Worm (Caenorhabditis elegans) whole organism, midembryonic: Measurements from ENCODE around the gene C52B9.19.

Experiments
- T22C8.4 ChIP-seq: fragments of 200-800 bp; sonication (Bioruptor generic); IDR thresholded peaks from 2 replicates; pipeline ENCODE4 v1.3.6; 2022; ENCODE audit warnings: missing genetic modification characterization, missing compliant biosample characterization
- cog-1 ChIP-seq: sonication (generic microtip); optimal IDR thresholded peaks from 2 replicates; lab custom pipeline; 2016; ENCODE audit warnings: missing genetic modification characterization, missing compliant biosample characterization
- flt-1 ChIP-seq: fragments of 200-800 bp; sonication (Bioruptor generic); IDR thresholded peaks from 2 replicates; pipeline ENCODE4 v1.3.6; 2022; ENCODE audit warnings: missing genetic modification characterization, missing compliant biosample characterization
- klf-2 ChIP-seq: fragments of 200-800 bp; sonication (Bioruptor generic); conservative IDR thresholded peaks from 2 replicates; pipeline ENCODE4 v1.3.6; 2022; ENCODE audit warnings: missing genetic modification reagents, missing genetic modification characterization, missing compliant biosample characterization
- med-1 ChIP-seq: sonication (generic microtip); optimal IDR thresholded peaks from 2 replicates; lab custom pipeline; 2017; ENCODE audit warnings: missing genetic modification characterization, mild to moderate bottlenecking, missing compliant biosample characterization, antibody characterized with exemption, missing genetic modification reagents; ENCODE audit not compliant: insufficient read depth
- ref-1 ChIP-seq: fragments of 200-800 bp; sonication (Bioruptor generic); conservative IDR thresholded peaks from 2 replicates; pipeline ENCODE4 v1.3.6; 2022; ENCODE audit warnings: missing genetic modification reagents, missing genetic modification characterization, missing compliant biosample characterization
- tab-1 ChIP-seq: fragments of 200-800 bp; sonication (Bioruptor generic); IDR thresholded peaks from 2 replicates; pipeline ENCODE4 v1.3.6; 2022; ENCODE audit warnings: missing genetic modification characterization, missing compliant biosample characterization
- ztf-23 ChIP-seq: fragments of 200-800 bp; sonication (Bioruptor generic); IDR thresholded peaks from 2 replicates; pipeline ENCODE4 v1.3.6; 2022; ENCODE audit warnings: missing genetic modification reagents, missing genetic modification characterization, missing compliant biosample characterization
- ztf-29 ChIP-seq: fragments of 200-800 bp; sonication (Bioruptor generic); IDR thresholded peaks from 2 replicates; pipeline ENCODE4 v1.3.6; 2022; ENCODE audit warnings: missing genetic modification reagents, missing genetic modification characterization, missing compliant biosample characterization

The C52B9.19 gene

DNA sequence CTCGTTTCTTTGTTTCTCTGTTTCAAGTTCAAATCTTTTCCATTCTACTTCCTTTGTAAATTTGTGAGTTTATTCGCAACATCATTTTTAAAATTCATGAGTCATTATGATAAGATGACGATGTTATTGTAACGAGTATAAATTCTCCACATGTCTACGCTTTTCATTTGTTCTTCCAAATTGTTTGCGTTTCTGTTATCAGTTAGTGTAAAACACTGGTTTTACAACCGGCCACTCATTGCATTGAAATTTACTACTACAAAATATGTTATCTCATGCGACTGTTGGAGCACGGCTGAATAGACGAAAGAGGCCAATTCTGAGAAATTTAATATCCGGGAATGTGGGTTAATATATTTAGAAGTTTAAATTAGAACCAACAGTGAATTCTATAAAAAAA lies at the start of gene C52B9.19:
C52B9.19 (plus strand) TSS at position 176 of the 400 bp plus-strand sequence.
- TF ChIP-seq flt-1 (GFP tag; lab: Robert Waterston, UW) (no peak), ztf-23 (no peak), cog-1 (tag; lab: Kevin White, UChicago) (no peak), klf-2 (GFP tag; lab: Robert Waterston, UW) (no peak)

ce11 chrX:4235752-4236151 lies 46.6 kb upstream of the C52B9.19 start, which contains the start of gene rab-37:
rab-37 (minus strand) TSS chrX:4235852.
- no peak for TF ChIP-seq ref-1 (GFP tag; lab: Robert Waterston, UW)
- no peak for TF ChIP-seq flt-1 (GFP tag; lab: Robert Waterston, UW)

ce11 chrX:4238971-4239370 lies 43.4 kb upstream of the C52B9.19 start:
- TF ChIP-seq flt-1 (GFP tag; lab: Robert Waterston, UW) (no peak), tab-1 (GFP tag; lab: Robert Waterston, UW) (no peak), ref-1 (GFP tag; lab: Robert Waterston, UW) (no peak), T22C8.4 (GFP tag; lab: Robert Waterston, UW) (no peak), ztf-23 (no peak), med-1 (no peak), klf-2 (GFP tag; lab: Robert Waterston, UW) (no peak), ztf-29 (GFP tag; lab: Robert Waterston, UW) (no peak), cog-1 (tag; lab: Kevin White, UChicago) (no peak)

ce11 chrX:4244489-4245123 lies 37.7 kb upstream of the C52B9.19 start:
- TF ChIP-seq med-1 (no peak), ztf-23 (no peak), klf-2 (GFP tag; lab: Robert Waterston, UW) (no peak), T22C8.4 (GFP tag; lab: Robert Waterston, UW) (no peak), cog-1 (tag; lab: Kevin White, UChicago) (no peak), flt-1 (GFP tag; lab: Robert Waterston, UW) (no peak), ztf-29 (GFP tag; lab: Robert Waterston, UW) (no peak), tab-1 (GFP tag; lab: Robert Waterston, UW) (no peak), ref-1 (GFP tag; lab: Robert Waterston, UW) (no peak)

DNA sequence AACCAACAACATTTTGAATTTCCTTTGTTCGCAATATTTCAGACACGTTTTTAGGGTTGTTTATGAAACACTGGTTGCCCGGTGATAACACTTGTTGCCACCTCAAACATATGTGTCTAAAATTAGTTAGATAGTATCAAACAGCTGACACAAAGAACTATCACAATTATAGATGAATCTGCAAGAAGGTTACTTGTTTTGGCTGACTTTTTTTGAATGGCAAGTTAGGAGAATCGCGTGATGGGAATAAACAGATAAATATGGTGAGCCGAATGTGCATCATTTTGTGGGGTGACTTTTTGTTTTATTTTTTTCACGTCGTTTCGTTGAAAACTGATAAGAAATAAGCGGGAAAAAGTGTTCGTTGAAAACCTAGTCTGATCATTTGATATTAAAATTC lies 37.2 kb upstream of the C52B9.19 start:
- TF ChIP-seq ztf-29 (GFP tag; lab: Robert Waterston, UW) (no peak), ref-1 (GFP tag; lab: Robert Waterston, UW) (no peak), tab-1 (GFP tag; lab: Robert Waterston, UW) (no peak), flt-1 (GFP tag; lab: Robert Waterston, UW) (no peak), med-1 (no peak), T22C8.4 (GFP tag; lab: Robert Waterston, UW) (no peak), ztf-23 (no peak), klf-2 (GFP tag; lab: Robert Waterston, UW) (no peak), cog-1 (tag; lab: Kevin White, UChicago) (no peak)

ce11 chrX:4246237-4246697 lies 36.1 kb upstream of the C52B9.19 start:
- 0 out of 2 replicates have a peak, but pooled peaks have one; percentile 24 for TF ChIP-seq ztf-23
- TF ChIP-seq med-1: no peak
- no peak for TF ChIP-seq tab-1 (GFP tag; lab: Robert Waterston, UW)

ce11 chrX:4246867-4247591 lies 35.3 kb upstream of the C52B9.19 start, which contains the start of gene F48D6.4:
F48D6.4 (minus strand) TSS chrX:4247212.
- TF ChIP-seq cog-1 (tag; lab: Kevin White, UChicago): no peak
- no peak for TF ChIP-seq ztf-29 (GFP tag; lab: Robert Waterston, UW)
- TF ChIP-seq tab-1 (GFP tag; lab: Robert Waterston, UW): no peak

- TF ChIP-seq ztf-23 (no peak), cog-1 (tag; lab: Kevin White, UChicago) (no peak), ztf-29 (GFP tag; lab: Robert Waterston, UW) (no peak), T22C8.4 (GFP tag; lab: Robert Waterston, UW) (no peak), med-1 (no peak), ref-1 (GFP tag; lab: Robert Waterston, UW) (no peak), klf-2 (GFP tag; lab: Robert Waterston, UW) (no peak), flt-1 (GFP tag; lab: Robert Waterston, UW) (no peak), tab-1 (GFP tag; lab: Robert Waterston, UW) (no peak)
Measured at ce11 chrX:4248417-4248816, 33.9 kb upstream of the C52B9.19 start.

DNA sequence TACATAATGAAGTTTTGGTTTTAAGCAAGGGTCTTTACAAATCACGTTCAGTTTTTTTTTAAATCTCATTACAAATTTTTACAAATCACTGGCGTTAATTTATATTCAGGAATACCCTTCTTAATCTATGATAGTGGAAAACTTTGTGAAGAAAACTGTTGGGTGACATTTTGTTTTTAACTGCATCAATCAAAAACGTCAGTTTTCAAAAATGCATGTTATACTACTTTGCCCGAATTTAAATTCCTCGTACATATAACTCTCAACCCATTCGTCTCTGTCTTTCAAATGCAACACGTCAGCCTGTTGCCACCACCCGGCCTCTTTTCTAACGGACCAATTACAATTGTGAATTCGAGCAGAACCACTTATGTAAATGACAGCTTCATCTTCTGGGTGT lies 33.4 kb upstream of the C52B9.19 start, which contains the start of gene hlh-13:
hlh-13 (plus strand) TSS at position 301 of the 400 bp plus-strand sequence.
- TF ChIP-seq T22C8.4 (GFP tag; lab: Robert Waterston, UW): no peak
- TF ChIP-seq cog-1 (tag; lab: Kevin White, UChicago): no peak

ce11 chrX:4252047-4252446 lies 30.3 kb upstream of the C52B9.19 start, which contains the start of gene srv-5:
srv-5 (plus strand) TSS chrX:4252347.
- TF ChIP-seq med-1: no peak
- TF ChIP-seq T22C8.4 (GFP tag; lab: Robert Waterston, UW): no peak
- no peak for TF ChIP-seq cog-1 (tag; lab: Kevin White, UChicago)
- no peak for TF ChIP-seq flt-1 (GFP tag; lab: Robert Waterston, UW)
- no peak for TF ChIP-seq ztf-23
- TF ChIP-seq ztf-29 (GFP tag; lab: Robert Waterston, UW): no peak
- TF ChIP-seq klf-2 (GFP tag; lab: Robert Waterston, UW): no peak
- TF ChIP-seq ref-1 (GFP tag; lab: Robert Waterston, UW): no peak
- no peak for TF ChIP-seq tab-1 (GFP tag; lab: Robert Waterston, UW)
